Worm (Caenorhabditis elegans) whole organism, L4 larva: Measurements from ENCODE around the gene mig-15.
A peak's percentile ranks its signal among the peaks of the same experiment; 100 is the strongest.

ENCODE experiments used
- F10B5.3 ChIP-seq: sonication (generic microtip); optimal IDR thresholded peaks from 2 replicates; lab custom pipeline; 2016; ENCODE audit warnings: mild to moderate bottlenecking, missing genetic modification characterization, missing compliant biosample characterization
- F49E8.2 ChIP-seq: sonication (generic microtip); optimal IDR thresholded peaks from 2 replicates; lab custom pipeline; 2016; ENCODE audit warnings: missing compliant biosample characterization, mild to moderate bottlenecking, missing genetic modification characterization, borderline replicate concordance
- T20F7.1 ChIP-seq: fragments of 200-800 bp; sonication (Bioruptor generic); optimal IDR thresholded peaks from 2 replicates; lab custom pipeline; 2018; ENCODE audit warnings: mild to moderate bottlenecking, missing genetic modification characterization, missing compliant biosample characterization
- Y48G9A.11 ChIP-seq: fragments of 200-800 bp; sonication (Bioruptor generic); IDR thresholded peaks from 2 replicates; pipeline ENCODE4 v1.3.6; 2022; ENCODE audit warnings: missing genetic modification reagents, missing genetic modification characterization, missing compliant biosample characterization
- Y5F2A.4 ChIP-seq: fragments of 200-800 bp; sonication (Bioruptor generic); optimal IDR thresholded peaks from 2 replicates; lab custom pipeline; 2018; ENCODE audit warnings: mild to moderate bottlenecking, missing genetic modification characterization, missing compliant biosample characterization
- Y75B8A.6 ChIP-seq: fragments of 200-800 bp; sonication (Bioruptor generic); IDR thresholded peaks from 2 replicates; pipeline ENCODE4 v1.3.6; 2022; ENCODE audit warnings: missing genetic modification reagents, missing genetic modification characterization, missing compliant biosample characterization
- aha-1 ChIP-seq: fragments of 150-350 bp; peaks from one replicate; lab custom pipeline; 2014; ENCODE audit warnings: missing biosample characterization, missing genetic modification characterization
- aly-2 ChIP-seq: sonication (generic microtip); optimal IDR thresholded peaks from 2 replicates; lab custom pipeline; 2018; ENCODE audit warnings: missing biosample characterization, missing genetic modification characterization
- ceh-28 ChIP-seq: fragments of 150-350 bp; optimal IDR thresholded peaks from 2 replicates; lab custom pipeline; 2014; ENCODE audit warnings: missing biosample characterization, missing genetic modification reagents, missing genetic modification characterization
- ceh-32 ChIP-seq: sonication (generic microtip); optimal IDR thresholded peaks from 2 replicates; lab custom pipeline; 2016; ENCODE audit warnings: mild to moderate bottlenecking, missing genetic modification characterization, missing compliant biosample characterization; ENCODE audit not compliant: poor library complexity
- ceh-44 ChIP-seq: fragments of 200-800 bp; sonication (Bioruptor generic); IDR thresholded peaks from 2 replicates; pipeline ENCODE4 v1.3.6; 2022; ENCODE audit warnings: missing genetic modification reagents, missing genetic modification characterization, missing compliant biosample characterization
- ceh-62 ChIP-seq: sonication (generic microtip); optimal IDR thresholded peaks from 2 replicates; lab custom pipeline; 2017; ENCODE audit warnings: missing biosample characterization, missing genetic modification characterization
- daf-16 ChIP-seq, 3 experiments: sonication (generic microtip); optimal IDR thresholded peaks; 2 replicates each; lab custom pipeline; 2016 to 2017; ENCODE audit warnings: missing genetic modification characterization in 3 of 3, missing genetic modification reagents in 3 of 3, mild to moderate bottlenecking in 2 of 3, missing compliant biosample characterization in 2 of 3, missing biosample characterization in 1 of 3, moderate library complexity in 1 of 3
- daf-19 ChIP-seq: fragments of 200-800 bp; sonication (Bioruptor generic); conservative IDR thresholded peaks from 2 replicates; pipeline ENCODE4 v1.3.6; 2022; ENCODE audit warnings: missing genetic modification characterization, missing compliant biosample characterization
- daf-8 ChIP-seq: fragments of 200-800 bp; sonication (Bioruptor generic); IDR thresholded peaks from 2 replicates; pipeline ENCODE4 v1.3.6; 2022; ENCODE audit warnings: missing genetic modification characterization, missing compliant biosample characterization
- dmd-8 ChIP-seq: fragments of 200-800 bp; sonication (Bioruptor generic); IDR thresholded peaks from 2 replicates; pipeline ENCODE4 v1.3.6; 2022; ENCODE audit warnings: missing genetic modification characterization, missing compliant biosample characterization
- dmd-9 ChIP-seq: fragments of 200-800 bp; sonication (Bioruptor generic); IDR thresholded peaks from 2 replicates; pipeline ENCODE4 v1.3.6; 2022; ENCODE audit warnings: missing genetic modification reagents, missing genetic modification characterization, missing compliant biosample characterization
- dpl-1 ChIP-seq: fragments of 150-350 bp; optimal IDR thresholded peaks from 2 replicates; lab custom pipeline; 2014; ENCODE audit warnings: missing biosample characterization, missing genetic modification reagents, missing genetic modification characterization
- duxl-1 ChIP-seq: sonication (generic microtip); optimal IDR thresholded peaks from 2 replicates; lab custom pipeline; 2016; ENCODE audit warnings: mild to moderate bottlenecking, missing genetic modification characterization, moderate library complexity, missing compliant biosample characterization; ENCODE audit not compliant: poor library complexity
- dve-1 ChIP-seq: sonication (generic microtip); optimal IDR thresholded peaks from 2 replicates; lab custom pipeline; 2017; ENCODE audit warnings: antibody characterized with exemption, mild to moderate bottlenecking, missing genetic modification characterization, missing compliant biosample characterization; ENCODE audit not compliant: insufficient read depth
- fkh-10 ChIP-seq: fragments of 150-350 bp; optimal IDR thresholded peaks from 2 replicates; lab custom pipeline; 2014; ENCODE audit warnings: missing biosample characterization, missing genetic modification reagents, missing genetic modification characterization
- gei-8 ChIP-seq: fragments of 200-800 bp; sonication (Bioruptor generic); optimal IDR thresholded peaks from 2 replicates; lab custom pipeline; 2018; ENCODE audit warnings: mild to moderate bottlenecking, missing genetic modification characterization, missing compliant biosample characterization
- hlh-30 ChIP-seq: sonication (generic microtip); optimal IDR thresholded peaks from 2 replicates; lab custom pipeline; 2017; ENCODE audit warnings: antibody characterized with exemption, mild to moderate bottlenecking, missing genetic modification characterization, missing compliant biosample characterization; ENCODE audit not compliant: insufficient read depth
- jun-1 ChIP-seq: fragments of 150-350 bp; optimal IDR thresholded peaks from 2 replicates; lab custom pipeline; 2014; ENCODE audit warnings: missing biosample characterization, missing genetic modification reagents, missing genetic modification characterization
- lim-7 ChIP-seq: fragments of 200-800 bp; sonication (Bioruptor generic); IDR thresholded peaks from 2 replicates; pipeline ENCODE4 v1.3.6; 2022; ENCODE audit warnings: missing genetic modification characterization, missing compliant biosample characterization
- lin-15B ChIP-seq: fragments of 150-350 bp; sonication (generic microtip); optimal IDR thresholded peaks from 3 replicates; lab custom pipeline; 2014; ENCODE audit warnings: missing biosample characterization, missing genetic modification characterization
- lin-38 ChIP-seq: fragments of 200-800 bp; sonication (Bioruptor generic); IDR thresholded peaks from 2 replicates; pipeline ENCODE4 v1.3.6; 2022; ENCODE audit warnings: missing genetic modification reagents, missing genetic modification characterization, missing compliant biosample characterization
- madf-9 ChIP-seq: fragments of 200-800 bp; sonication (Bioruptor generic); conservative IDR thresholded peaks from 2 replicates; pipeline ENCODE4 v1.3.6; 2022; ENCODE audit warnings: missing genetic modification reagents, missing genetic modification characterization, missing compliant biosample characterization
- mes-2 ChIP-seq: sonication (generic microtip); optimal IDR thresholded peaks from 2 replicates; lab custom pipeline; 2016; ENCODE audit warnings: missing genotype, mild to moderate bottlenecking, missing genetic modification characterization, missing compliant biosample characterization; ENCODE audit not compliant: poor library complexity, severe bottlenecking
- nhr-10 ChIP-seq: fragments of 150-350 bp; optimal IDR thresholded peaks from 2 replicates; lab custom pipeline; 2014; ENCODE audit warnings: missing biosample characterization, missing genetic modification characterization
- nhr-11 ChIP-seq: fragments of 150-350 bp; optimal IDR thresholded peaks from 2 replicates; lab custom pipeline; 2014; ENCODE audit warnings: missing biosample characterization, missing genetic modification characterization
- nhr-42 ChIP-seq: fragments of 200-800 bp; sonication (Bioruptor generic); IDR thresholded peaks from 2 replicates; pipeline ENCODE4 v1.3.6; 2022; ENCODE audit warnings: missing genetic modification characterization, missing compliant biosample characterization
- pha-4 ChIP-seq, 2 experiments: fragments of 150-350 bp in 1 of 2; fragments of 200-800 bp in 1 of 2; sonication (Bioruptor generic) in 1 of 2; IDR thresholded peaks in 1 of 2; optimal IDR thresholded peaks in 1 of 2; 2 replicates each; pipeline versions ENCODE4 v1.3.6 to Lab custom; 2014 to 2022; ENCODE audit warnings: missing genetic modification characterization in 2 of 2, missing genetic modification reagents in 2 of 2, missing biosample characterization in 1 of 2, missing compliant biosample characterization in 1 of 2
- pqm-1 ChIP-seq: sonication (generic microtip); optimal IDR thresholded peaks from 2 replicates; lab custom pipeline; 2017; ENCODE audit warnings: missing biosample characterization, missing genetic modification characterization
- saeg-2 ChIP-seq: fragments of 200-800 bp; sonication (Bioruptor generic); IDR thresholded peaks from 2 replicates; pipeline ENCODE4 v1.3.6; 2022; ENCODE audit warnings: missing genetic modification reagents, missing genetic modification characterization, missing compliant biosample characterization
- skn-1 ChIP-seq: fragments of 150-350 bp; optimal IDR thresholded peaks from 2 replicates; lab custom pipeline; 2014; ENCODE audit warnings: missing biosample characterization, missing genetic modification characterization
- snpc-1.2 ChIP-seq: fragments of 200-800 bp; sonication (Bioruptor generic); IDR thresholded peaks from 2 replicates; pipeline ENCODE4 v1.3.6; 2022; ENCODE audit warnings: missing genetic modification reagents, missing genetic modification characterization, missing compliant biosample characterization
- spr-1 ChIP-seq: sonication (generic microtip); optimal IDR thresholded peaks from 2 replicates; lab custom pipeline; 2016; ENCODE audit warnings: mild to moderate bottlenecking, missing genetic modification characterization, missing compliant biosample characterization
- tra-1 ChIP-seq: fragments of 200-800 bp; sonication (Bioruptor generic); IDR thresholded peaks from 2 replicates; pipeline ENCODE4 v1.3.6; 2022; ENCODE audit warnings: missing genetic modification reagents, missing genetic modification characterization, missing compliant biosample characterization
- unc-62 ChIP-seq, 3 experiments: fragments of 150-350 bp in 1 of 3; sonication (generic microtip); optimal IDR thresholded peaks in 2 of 3; peaks in 1 of 3; 1 replicate in 1 of 3; 2 replicates in 2 of 3; lab custom pipeline; 2014 to 2017; ENCODE audit warnings: missing biosample characterization in 3 of 3, missing genetic modification characterization in 3 of 3, missing genetic modification reagents in 3 of 3, missing genotype in 1 of 3
- vab-7 ChIP-seq: fragments of 200-800 bp; sonication (Bioruptor generic); IDR thresholded peaks from 2 replicates; pipeline ENCODE4 v1.3.6; 2022; ENCODE audit warnings: missing genetic modification reagents, missing genetic modification characterization, missing compliant biosample characterization
- zag-1 ChIP-seq: fragments of 150-350 bp; optimal IDR thresholded peaks from 2 replicates; lab custom pipeline; 2014; ENCODE audit warnings: missing biosample characterization, missing genetic modification characterization
- zfp-2 ChIP-seq: sonication (generic microtip); optimal IDR thresholded peaks from 2 replicates; lab custom pipeline; 2016; ENCODE audit warnings: mild to moderate bottlenecking, missing genetic modification characterization, missing compliant biosample characterization
- zfp-3 ChIP-seq: fragments of 200-800 bp; sonication (Bioruptor generic); conservative IDR thresholded peaks from 2 replicates; pipeline ENCODE4 v1.3.6; 2022; ENCODE audit warnings: missing genetic modification reagents, missing genetic modification characterization, missing compliant biosample characterization
- ztf-11 ChIP-seq: fragments of 150-350 bp; optimal IDR thresholded peaks from 2 replicates; lab custom pipeline; 2014; ENCODE audit warnings: missing biosample characterization, missing genetic modification characterization

The mig-15 gene

DNA sequence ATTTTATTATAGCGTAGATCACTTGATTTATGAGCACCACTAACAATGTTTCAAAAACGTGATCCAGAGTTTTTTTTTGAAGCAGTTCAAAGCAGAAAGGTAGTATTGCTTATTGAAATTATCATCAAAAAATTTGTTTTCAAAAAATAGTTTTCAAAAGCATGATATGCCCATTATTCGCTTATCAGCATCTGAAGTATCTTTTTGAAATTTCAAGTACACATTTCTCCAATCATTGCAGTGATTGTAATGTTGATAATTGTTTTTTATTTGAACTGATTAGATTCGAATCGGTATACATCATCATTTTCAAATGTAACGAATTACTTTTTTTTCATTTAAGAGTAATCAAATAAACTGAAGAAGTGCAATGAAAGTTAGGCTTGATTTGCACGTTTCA lies 12.3 kb upstream of the mig-15 start:
- TF ChIP-seq pqm-1 (tag; lab: Kevin White, UChicago): peak; percentile 52
- peak; percentile 41 for TF ChIP-seq dve-1 (tag; lab: Kevin White, UChicago)
- no peak for TF ChIP-seq nhr-10
- peak; percentile 40 for TF ChIP-seq aha-1 (tag; lab: Kevin White, UChicago)
- no peak for TF ChIP-seq F10B5.3 (tag; lab: Kevin White, UChicago)
- peak in 1 of 2 experiments; percentile 32 for TF ChIP-seq unc-62 (GFP tag; optimal IDR thresholded peaks at IDR 0.05 in 1 of 2; lab: Kevin White, UChicago)
- no peak for TF ChIP-seq unc-62 (tag; optimal IDR thresholded peaks at IDR 0.05; lab: Kevin White, UChicago)

DNA sequence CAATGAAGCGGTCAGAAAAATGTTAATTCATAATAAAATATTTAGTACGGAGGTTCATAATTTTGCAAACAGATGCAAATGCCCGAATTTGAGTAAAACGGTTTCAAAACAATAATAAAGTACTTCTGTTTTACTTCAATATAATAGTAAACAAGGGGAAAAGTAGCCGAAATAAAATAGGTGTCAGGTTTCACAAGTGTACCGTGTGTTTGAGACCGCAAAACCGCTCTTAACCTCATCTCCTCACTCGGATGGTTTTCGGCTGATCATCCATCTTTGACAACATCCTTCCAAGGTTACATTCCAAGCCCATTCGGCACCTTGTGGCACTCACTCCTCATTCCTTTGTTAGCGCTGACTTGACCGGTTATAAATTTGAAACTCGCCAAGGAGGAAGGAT lies 9.0 kb upstream of the mig-15 start:
- TF ChIP-seq ceh-62: no peak
- no peak for TF ChIP-seq T20F7.1
- no peak for TF ChIP-seq ztf-11
- TF ChIP-seq duxl-1: no peak
- TF ChIP-seq mes-2: no peak
- TF ChIP-seq lin-15B (tag; lab: Kevin White, UChicago): no peak
- TF ChIP-seq, all 104 proteins: peak for 0

DNA sequence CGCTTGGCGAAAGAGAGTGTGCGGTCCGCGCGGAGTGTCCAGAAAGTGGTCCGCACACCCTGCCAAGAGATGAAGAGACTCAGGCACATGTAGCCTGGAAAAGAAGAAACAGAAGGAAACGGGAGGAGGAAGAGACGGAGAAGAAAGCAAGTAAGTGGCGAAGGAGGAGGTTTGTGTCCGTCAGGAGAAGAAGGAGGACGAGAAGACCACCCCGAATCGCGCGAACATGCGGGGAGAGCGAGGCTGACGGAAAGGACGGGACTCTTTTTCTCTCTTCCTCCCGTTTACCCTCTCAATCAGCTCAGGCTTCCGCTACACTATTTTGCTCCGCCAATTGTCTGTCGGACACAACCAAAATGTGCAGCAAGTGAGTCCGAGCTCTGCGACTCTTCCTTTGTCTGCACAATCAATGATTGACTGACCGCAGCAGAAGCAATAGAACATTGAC lies 7.1 kb upstream of the mig-15 start:
- TF ChIP-seq unc-62 (GFP tag; optimal IDR thresholded peaks at IDR 0.05 in 1 of 2; lab: Kevin White, UChicago): peak in 1 of 2 experiments; percentile 87
- TF ChIP-seq unc-62 (tag; optimal IDR thresholded peaks at IDR 0.05; lab: Kevin White, UChicago): no peak
- TF ChIP-seq dpl-1 (GFP tag; lab: Kevin White, UChicago): no peak
- TF ChIP-seq Y48G9A.11 (GFP tag; lab: Robert Waterston, UW): no peak
- TF ChIP-seq lin-38: no peak
- TF ChIP-seq gei-8 (GFP tag; lab: Kevin White, UChicago): no peak
- no peak for TF ChIP-seq jun-1 (tag; lab: Kevin White, UChicago)
- TF ChIP-seq ceh-44 (GFP tag; lab: Robert Waterston, UW): no peak
- no peak for TF ChIP-seq pqm-1 (tag; lab: Kevin White, UChicago)
- TF ChIP-seq madf-9 (GFP tag; lab: Robert Waterston, UW): 0 out of 2 replicates have a peak, but pooled peaks have one; percentile 10
- TF ChIP-seq dmd-8: no peak
- TF ChIP-seq zag-1: peak; percentile 29
- TF ChIP-seq ceh-62: no peak
- peak; percentile 61 for TF ChIP-seq mes-2
- TF ChIP-seq nhr-11 (tag; lab: Kevin White, UChicago): peak; percentile 89
- no peak for TF ChIP-seq nhr-42 (GFP tag; lab: Robert Waterston, UW)
- peak; percentile 5 for TF ChIP-seq zfp-2 (tag; lab: Kevin White, UChicago)
- peak; percentile 41 for TF ChIP-seq ceh-28 (tag; lab: Kevin White, UChicago)
- TF ChIP-seq lim-7 (GFP tag; lab: Robert Waterston, UW): no peak
- TF ChIP-seq ztf-11: no peak
- TF ChIP-seq lin-15B (tag; lab: Kevin White, UChicago): no peak
- no peak for TF ChIP-seq Y5F2A.4 (GFP tag; lab: Kevin White, UChicago)
- TF ChIP-seq pha-4 (GFP tag; IDR thresholded peaks at IDR 0.05; lab: Robert Waterston, UW): no peak; the same call in 1 of the 2 replicates
- no peak for TF ChIP-seq pha-4 (tag; optimal IDR thresholded peaks at IDR 0.05; lab: Kevin White, UChicago)
- peak; percentile 56 for TF ChIP-seq hlh-30 (tag; lab: Kevin White, UChicago)
- TF ChIP-seq daf-19: no peak
- TF ChIP-seq snpc-1.2 (GFP tag; lab: Robert Waterston, UW): no peak
- TF ChIP-seq ceh-32 (tag; lab: Kevin White, UChicago): no peak
- TF ChIP-seq F49E8.2: no peak
- no peak for TF ChIP-seq Y75B8A.6 (GFP tag; lab: Robert Waterston, UW)
- TF ChIP-seq aly-2: no peak
- TF ChIP-seq vab-7 (GFP tag; lab: Robert Waterston, UW): no peak
- TF ChIP-seq saeg-2 (GFP tag; lab: Robert Waterston, UW): no peak
- peak in 1 of 2 experiments; percentile 19 for TF ChIP-seq daf-16 (GFP tag; optimal IDR thresholded peaks at IDR 0.05; lab: Kevin White, UChicago)
- TF ChIP-seq daf-16 (tag; optimal IDR thresholded peaks at IDR 0.05; lab: Kevin White, UChicago): no peak
- 0 out of 2 replicates have a peak, but pooled peaks have one; percentile 21 for TF ChIP-seq tra-1 (GFP tag; lab: Robert Waterston, UW)
- no peak for TF ChIP-seq daf-8 (GFP tag; lab: Robert Waterston, UW)
- TF ChIP-seq dmd-9 (GFP tag; lab: Robert Waterston, UW): no peak
- TF ChIP-seq zfp-3 (GFP tag; lab: Robert Waterston, UW): no peak
- TF ChIP-seq nhr-10: no peak
- TF ChIP-seq fkh-10 (GFP tag; lab: Kevin White, UChicago): peak; percentile 98
- no peak for TF ChIP-seq spr-1 (tag; lab: Kevin White, UChicago)
- no peak for TF ChIP-seq skn-1 (tag; lab: Kevin White, UChicago)
